Worm (Caenorhabditis elegans) whole organism, L4 larva: ENCODE measurements around the gene F20D6.9.

ENCODE experiments used
- F49E8.2 ChIP-seq: sonication (generic microtip); optimal IDR thresholded peaks from 2 replicates; lab custom pipeline; 2016; ENCODE audit warnings: missing compliant biosample characterization, mild to moderate bottlenecking, missing genetic modification characterization, borderline replicate concordance
- R02D3.7 ChIP-seq: fragments of 150-350 bp; sonication (generic microtip); optimal IDR thresholded peaks from 3 replicates; lab custom pipeline; 2014; ENCODE audit warnings: missing biosample characterization, missing genetic modification characterization
- ceh-62 ChIP-seq: sonication (generic microtip); optimal IDR thresholded peaks from 2 replicates; lab custom pipeline; 2017; ENCODE audit warnings: missing biosample characterization, missing genetic modification characterization
- ceh-82 ChIP-seq: sonication (generic microtip); optimal IDR thresholded peaks from 2 replicates; lab custom pipeline; 2017; ENCODE audit warnings: missing biosample characterization, missing genetic modification characterization
- egl-27 ChIP-seq: sonication (generic microtip); optimal IDR thresholded peaks from 3 replicates; lab custom pipeline; 2017; ENCODE audit warnings: missing biosample characterization, missing genetic modification reagents, missing genetic modification characterization
- lin-39 ChIP-seq: fragments of 150-350 bp; optimal IDR thresholded peaks from 2 replicates; lab custom pipeline; 2014; ENCODE audit warnings: missing biosample characterization, missing genetic modification reagents, missing genetic modification characterization
- mdt-29 ChIP-seq: fragments of 200-800 bp; sonication (Bioruptor generic); IDR thresholded peaks from 2 replicates; pipeline ENCODE4 v1.3.6; 2022; ENCODE audit warnings: missing genetic modification reagents, missing genetic modification characterization, missing compliant biosample characterization
- mxl-3 ChIP-seq: fragments of 200-800 bp; sonication (Bioruptor generic); optimal IDR thresholded peaks from 2 replicates; lab custom pipeline; 2018; ENCODE audit warnings: mild to moderate bottlenecking, missing genetic modification characterization, missing compliant biosample characterization
- nhr-102 ChIP-seq: sonication (generic microtip); optimal IDR thresholded peaks from 2 replicates; lab custom pipeline; 2016; ENCODE audit warnings: mild to moderate bottlenecking, missing genetic modification characterization, moderate library complexity, missing compliant biosample characterization
- nhr-77 ChIP-seq: fragments of 150-350 bp; optimal IDR thresholded peaks from 2 replicates; lab custom pipeline; 2014; ENCODE audit warnings: missing biosample characterization, missing genetic modification characterization
- pha-4 ChIP-seq, 2 experiments: fragments of 150-350 bp in 1 of 2; fragments of 200-800 bp in 1 of 2; sonication (Bioruptor generic) in 1 of 2; IDR thresholded peaks in 1 of 2; optimal IDR thresholded peaks in 1 of 2; 2 replicates each; pipeline versions ENCODE4 v1.3.6 to Lab custom; 2014 to 2022; ENCODE audit warnings: missing genetic modification characterization in 2 of 2, missing genetic modification reagents in 2 of 2, missing biosample characterization in 1 of 2, missing compliant biosample characterization in 1 of 2
- pqm-1 ChIP-seq: sonication (generic microtip); optimal IDR thresholded peaks from 2 replicates; lab custom pipeline; 2017; ENCODE audit warnings: missing biosample characterization, missing genetic modification characterization
- snpc-4 ChIP-seq: fragments of 150-350 bp; optimal IDR thresholded peaks from 2 replicates; lab custom pipeline; 2014; ENCODE audit warnings: missing biosample characterization, missing genetic modification characterization

- no peak for TF ChIP-seq mdt-29 (GFP tag; lab: Robert Waterston, UW)
- no peak for TF ChIP-seq R02D3.7 (tag; lab: Kevin White, UChicago)
- TF ChIP-seq nhr-77 (tag; lab: Kevin White, UChicago): no peak
- TF ChIP-seq nhr-102 (tag; lab: Kevin White, UChicago): no peak
- TF ChIP-seq snpc-4: no peak
- no peak for TF ChIP-seq lin-39 (tag; lab: Kevin White, UChicago)
- TF ChIP-seq egl-27 (tag; lab: Kevin White, UChicago): no peak
- TF ChIP-seq mxl-3 (GFP tag; lab: Kevin White, UChicago): no peak
- TF ChIP-seq pqm-1 (tag; lab: Kevin White, UChicago): no peak
- no peak for TF ChIP-seq ceh-62 (tag; lab: Kevin White, UChicago)
- no peak for TF ChIP-seq pha-4 (GFP tag; IDR thresholded peaks at IDR 0.05; lab: Robert Waterston, UW)
- no peak for TF ChIP-seq pha-4 (tag; optimal IDR thresholded peaks at IDR 0.05; lab: Kevin White, UChicago)
- TF ChIP-seq F49E8.2 (tag; lab: Kevin White, UChicago): no peak
- no peak for TF ChIP-seq ceh-82 (tag; lab: Kevin White, UChicago)
Observed at ce11 chrV:8157446-8157845, 19.8 kb downstream of the F20D6.9 start, which contains the start of gene sul-2.
